Worm (Caenorhabditis elegans) whole organism, young adult: ENCODE data around the gene nhr-175.

Experiments used
- C06A6.2 ChIP-seq: fragments of 200-800 bp; sonication (Bioruptor generic); conservative IDR thresholded peaks from 2 replicates; pipeline ENCODE4 v1.3.6; 2022; ENCODE audit warnings: missing genetic modification characterization, missing compliant biosample characterization
- K12H6.12 ChIP-seq: fragments of 200-800 bp; sonication (Bioruptor generic); optimal IDR thresholded peaks from 2 replicates; lab custom pipeline; 2018; ENCODE audit warnings: mild to moderate bottlenecking, missing genetic modification characterization, missing compliant biosample characterization
- T26A5.8 ChIP-seq: sonication (generic microtip); optimal IDR thresholded peaks from 2 replicates; lab custom pipeline; 2016; ENCODE audit warnings: missing genetic modification characterization, missing compliant biosample characterization
- Y79H2A.3 ChIP-seq: fragments of 200-800 bp; sonication (Bioruptor generic); conservative IDR thresholded peaks from 2 replicates; pipeline ENCODE4 v1.3.6; 2022; ENCODE audit warnings: missing genetic modification reagents, missing genetic modification characterization, missing compliant biosample characterization
- ZK185.1 ChIP-seq: sonication (generic microtip); optimal IDR thresholded peaks from 2 replicates; lab custom pipeline; 2016; ENCODE audit warnings: mild to moderate bottlenecking, missing genetic modification characterization, missing compliant biosample characterization; ENCODE audit not compliant: poor library complexity, severe bottlenecking
- akir-1 ChIP-seq: fragments of 200-800 bp; sonication (Bioruptor generic); optimal IDR thresholded peaks from 2 replicates; lab custom pipeline; 2018; ENCODE audit warnings: mild to moderate bottlenecking, missing genetic modification characterization, moderate library complexity, missing compliant biosample characterization
- die-1 ChIP-seq: sonication (generic microtip); optimal IDR thresholded peaks from 2 replicates; lab custom pipeline; 2016; ENCODE audit warnings: missing genotype, mild to moderate bottlenecking, missing genetic modification characterization, missing compliant biosample characterization
- efl-1 ChIP-seq: fragments of 150-350 bp; optimal IDR thresholded peaks from 2 replicates; lab custom pipeline; 2014; ENCODE audit warnings: missing biosample characterization, missing genetic modification reagents, missing genetic modification characterization
- egl-44 ChIP-seq: fragments of 200-800 bp; sonication (Bioruptor generic); IDR thresholded peaks from 2 replicates; pipeline ENCODE4 v1.3.6; 2022; ENCODE audit warnings: missing genetic modification reagents, missing genetic modification characterization, missing compliant biosample characterization
- gei-17 ChIP-seq: fragments of 200-800 bp; sonication (Bioruptor generic); optimal IDR thresholded peaks from 2 replicates; lab custom pipeline; 2018; ENCODE audit warnings: mild to moderate bottlenecking, missing genetic modification characterization, missing compliant biosample characterization
- hlh-26 ChIP-seq: fragments of 200-800 bp; sonication (Bioruptor generic); conservative IDR thresholded peaks from 2 replicates; pipeline ENCODE4 v1.3.6; 2022; ENCODE audit warnings: missing genetic modification reagents, missing genetic modification characterization, missing compliant biosample characterization
- hmg-1.2 ChIP-seq: fragments of 200-800 bp; sonication (Bioruptor generic); IDR thresholded peaks from 2 replicates; pipeline ENCODE4 v1.3.6; 2022; ENCODE audit warnings: missing genetic modification reagents, missing genetic modification characterization, missing compliant biosample characterization
- hrde-1 ChIP-seq: sonication (generic microtip); optimal IDR thresholded peaks from 2 replicates; lab custom pipeline; 2016; ENCODE audit warnings: missing genetic modification characterization, mild to moderate bottlenecking, missing compliant biosample characterization, moderate library complexity, missing genotype, missing genetic modification reagents, borderline replicate concordance
- hsf-1 ChIP-seq: fragments of 200-800 bp; sonication (Bioruptor generic); IDR thresholded peaks from 2 replicates; pipeline ENCODE4 v1.3.6; 2022; ENCODE audit warnings: missing genetic modification reagents, missing genetic modification characterization, missing compliant biosample characterization
- let-526 ChIP-seq: fragments of 200-800 bp; sonication (Bioruptor generic); IDR thresholded peaks from 2 replicates; pipeline ENCODE4 v1.3.6; 2022; ENCODE audit warnings: missing genetic modification reagents, missing genetic modification characterization, missing compliant biosample characterization
- let-607 ChIP-seq, 2 experiments: fragments of 200-800 bp in 1 of 2; sonication (Bioruptor generic) in 1 of 2; sonication (generic microtip) in 1 of 2; optimal IDR thresholded peaks; 2 replicates each; lab custom pipeline; 2016 to 2018; ENCODE audit warnings: mild to moderate bottlenecking in 2 of 2, missing compliant biosample characterization in 2 of 2, missing genetic modification characterization in 2 of 2, moderate library complexity in 2 of 2, missing genotype in 1 of 2
- lin-35 ChIP-seq, 3 experiments: fragments of 150-350 bp in 2 of 3; sonication (generic microtip) in 1 of 3; optimal IDR thresholded peaks; 2 replicates each; lab custom pipeline; 2014 to 2018; ENCODE audit warnings: missing biosample characterization in 3 of 3, missing genetic modification characterization in 3 of 3, missing genetic modification reagents in 3 of 3
- lin-40 ChIP-seq: sonication (generic microtip); optimal IDR thresholded peaks from 2 replicates; lab custom pipeline; 2016; ENCODE audit warnings: missing genetic modification characterization, mild to moderate bottlenecking, missing compliant biosample characterization, missing genotype, missing genetic modification reagents
- lsl-1 ChIP-seq: fragments of 200-800 bp; sonication (Bioruptor generic); optimal IDR thresholded peaks from 2 replicates; lab custom pipeline; 2018; ENCODE audit warnings: mild to moderate bottlenecking, missing genetic modification characterization, moderate library complexity, missing compliant biosample characterization
- lsy-27 ChIP-seq: sonication (generic microtip); optimal IDR thresholded peaks from 2 replicates; lab custom pipeline; 2017; ENCODE audit warnings: missing genetic modification characterization, mild to moderate bottlenecking, missing compliant biosample characterization, antibody characterized with exemption, missing genotype, borderline replicate concordance; ENCODE audit not compliant: insufficient read depth
- madf-8 ChIP-seq: fragments of 200-800 bp; sonication (Bioruptor generic); conservative IDR thresholded peaks from 2 replicates; pipeline ENCODE4 v1.3.6; 2022; ENCODE audit warnings: missing genetic modification reagents, missing genetic modification characterization, missing compliant biosample characterization
- mcd-1 ChIP-seq: fragments of 200-800 bp; sonication (Bioruptor generic); IDR thresholded peaks from 2 replicates; pipeline ENCODE4 v1.3.6; 2022; ENCODE audit warnings: missing genetic modification reagents, missing genetic modification characterization, missing compliant biosample characterization
- nhr-179 ChIP-seq: sonication (generic microtip); optimal IDR thresholded peaks from 2 replicates; lab custom pipeline; 2016; ENCODE audit warnings: mild to moderate bottlenecking, missing genetic modification characterization, missing compliant biosample characterization
- nhr-80 ChIP-seq: sonication (generic microtip); optimal IDR thresholded peaks from 2 replicates; lab custom pipeline; 2016; ENCODE audit warnings: missing genetic modification characterization, missing compliant biosample characterization
- repo-1 ChIP-seq: sonication (generic microtip); optimal IDR thresholded peaks from 2 replicates; lab custom pipeline; 2017; ENCODE audit warnings: mild to moderate bottlenecking, missing genetic modification characterization, missing compliant biosample characterization
- sdz-38 ChIP-seq: sonication (generic microtip); optimal IDR thresholded peaks from 2 replicates; lab custom pipeline; 2016; ENCODE audit warnings: missing genotype, missing genetic modification characterization, missing compliant biosample characterization
- sea-2 ChIP-seq: fragments of 200-800 bp; sonication (Bioruptor generic); IDR thresholded peaks from 2 replicates; pipeline ENCODE4 v1.3.6; 2022; ENCODE audit warnings: missing genetic modification characterization, missing compliant biosample characterization
- snpc-3.4 ChIP-seq: sonication (generic microtip); optimal IDR thresholded peaks from 2 replicates; lab custom pipeline; 2017; ENCODE audit warnings: missing genetic modification characterization, mild to moderate bottlenecking, missing compliant biosample characterization, antibody characterized with exemption, moderate library complexity, missing genotype, missing genetic modification reagents
- sptf-2 ChIP-seq: fragments of 200-800 bp; sonication (Bioruptor generic); optimal IDR thresholded peaks from 2 replicates; lab custom pipeline; 2018; ENCODE audit warnings: mild to moderate bottlenecking, missing genetic modification characterization, missing compliant biosample characterization
- zim-3 ChIP-seq: sonication (generic microtip); optimal IDR thresholded peaks from 2 replicates; lab custom pipeline; 2017; ENCODE audit warnings: mild to moderate bottlenecking, missing genetic modification characterization, moderate library complexity, missing compliant biosample characterization
- ztf-26 ChIP-seq: sonication (generic microtip); optimal IDR thresholded peaks from 2 replicates; lab custom pipeline; 2017; ENCODE audit warnings: missing genetic modification characterization, missing compliant biosample characterization
- ztf-3 ChIP-seq: fragments of 200-800 bp; sonication (Bioruptor generic); optimal IDR thresholded peaks from 2 replicates; lab custom pipeline; 2018; ENCODE audit warnings: mild to moderate bottlenecking, missing genetic modification characterization, missing compliant biosample characterization

Gene nhr-175

DNA sequence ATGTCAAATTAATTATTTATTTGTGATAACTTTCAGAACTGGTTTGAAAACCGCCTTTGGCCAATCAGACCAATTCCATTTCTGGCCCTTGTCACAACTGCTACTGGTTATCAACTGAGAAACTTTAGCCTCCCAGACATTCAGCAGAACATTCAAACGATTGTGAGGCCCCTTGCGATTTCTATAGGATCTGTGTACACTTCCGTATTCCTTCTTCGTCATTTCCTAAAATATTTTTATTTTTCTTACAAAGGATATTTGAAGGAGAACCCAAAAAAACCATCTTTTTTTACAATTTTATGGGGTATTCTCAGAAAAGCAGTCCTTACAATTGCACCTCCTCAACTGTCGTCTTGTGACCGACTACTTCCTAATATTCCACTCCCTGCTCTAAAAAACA, 6.8 kb downstream of the nhr-175 start:
- TF ChIP-seq zim-3 (tag; lab: Kevin White, UChicago) (no peak), sea-2 (GFP tag; lab: Robert Waterston, UW) (no peak), nhr-179 (tag; lab: Kevin White, UChicago) (no peak), hsf-1 (GFP tag; lab: Robert Waterston, UW) (no peak), let-526 (no peak), Y79H2A.3 (GFP tag; lab: Robert Waterston, UW) (no peak), repo-1 (tag; lab: Kevin White, UChicago) (no peak), snpc-3.4 (tag; lab: Kevin White, UChicago) (no peak), efl-1 (GFP tag; lab: Kevin White, UChicago) (no peak), lin-40 (no peak), lsl-1 (GFP tag; lab: Kevin White, UChicago) (no peak)

ce11 chrV:13876529-13876928, 10.0 kb downstream of the nhr-175 start, which contains the start of gene T22G5.1:
T22G5.1 (plus strand) TSS chrV:13876829.
- no peak for TF ChIP-seq hrde-1 (tag; lab: Kevin White, UChicago)
- no peak for TF ChIP-seq egl-44 (GFP tag; lab: Robert Waterston, UW)
- no peak for TF ChIP-seq ZK185.1 (tag; lab: Kevin White, UChicago)
- no peak for TF ChIP-seq ztf-26
- no peak for TF ChIP-seq let-607 (tag; optimal IDR thresholded peaks at IDR 0.05; lab: Kevin White, UChicago)
- no peak for TF ChIP-seq K12H6.12 (tag; lab: Kevin White, UChicago)
- TF ChIP-seq hlh-26 (GFP tag; lab: Robert Waterston, UW), result no peak
- no peak for TF ChIP-seq T26A5.8
- no peak for TF ChIP-seq hmg-1.2 (GFP tag; lab: Robert Waterston, UW)
- no peak for TF ChIP-seq ztf-3 (GFP tag; lab: Kevin White, UChicago)
- TF ChIP-seq sptf-2 (GFP tag; lab: Kevin White, UChicago), result no peak
- no peak for TF ChIP-seq madf-8 (GFP tag; lab: Robert Waterston, UW)
- no peak for TF ChIP-seq sdz-38 (tag; lab: Kevin White, UChicago)
- no peak for TF ChIP-seq lsy-27 (tag; lab: Kevin White, UChicago)
- TF ChIP-seq lsl-1 (GFP tag; lab: Kevin White, UChicago), result no peak
- no peak for TF ChIP-seq akir-1 (GFP tag; lab: Kevin White, UChicago)

ce11 chrV:13878226-13878625, 11.7 kb downstream of the nhr-175 start:
- no peak for TF ChIP-seq lin-35 (GFP tag; optimal IDR thresholded peaks at IDR 0.05; lab: Kevin White, UChicago)
- peak; percentile 85 for TF ChIP-seq nhr-80 (tag; lab: Kevin White, UChicago)
- TF ChIP-seq, all 124 proteins: peak for 1

ce11 chrV:13879241-13879640, 12.8 kb downstream of the nhr-175 start, which contains the start of gene lbp-7:
lbp-7 (plus strand) TSS chrV:13879552.
- TF ChIP-seq repo-1 (tag; lab: Kevin White, UChicago) (no peak), nhr-80 (tag; lab: Kevin White, UChicago) (peak; percentile 61)

ce11 chrV:13880163-13880562, 13.7 kb downstream of the nhr-175 start:
- TF ChIP-seq C06A6.2 (GFP tag; lab: Robert Waterston, UW), result no peak
- TF ChIP-seq hmg-1.2 (GFP tag; lab: Robert Waterston, UW), result peak; percentile 71; the same call in 1 of the 2 replicates
- TF ChIP-seq die-1 (tag; lab: Kevin White, UChicago), result no peak
- no peak for TF ChIP-seq gei-17 (GFP tag; lab: Kevin White, UChicago)
- 0 out of 2 replicates have a peak, but pooled peaks have one; percentile 8 for TF ChIP-seq mcd-1 (GFP tag; lab: Robert Waterston, UW)
